ENCODE assay signal across 5 worm cellular contexts in genomic region chrX:14808796-14809195, ce11.
TF ChIP-seq lines count a peak whose summit lies in the region.

No protein-coding gene starts in this region.

TF ChIP-seq in whole organism, L1 larva, 84 proteins besides CTCF, POLR2A, EP300 and RAD21:
- TF ChIP-seq jun-1 (tag; optimal IDR thresholded peaks at IDR 0.05; lab: Kevin White, UChicago), result no peak
- TF ChIP-seq nhr-12 (tag; optimal IDR thresholded peaks at IDR 0.05; lab: Kevin White, UChicago), result no peak
- no peak for TF ChIP-seq fkh-8 (tag; optimal IDR thresholded peaks at IDR 0.05; lab: Kevin White, UChicago)
- peak; percentile 8 for TF ChIP-seq nhr-47 (tag; optimal IDR thresholded peaks at IDR 0.05; lab: Kevin White, UChicago)
- TF ChIP-seq efl-1 (optimal IDR thresholded peaks at IDR 0.05; lab: Kevin White, UChicago), result no peak
- peak in 1 of 2 experiments; percentile 12 for TF ChIP-seq efl-1 (GFP tag; optimal IDR thresholded peaks at IDR 0.05 in 1 of 2; lab: Kevin White, UChicago)
- no peak for TF ChIP-seq xbp-1 (tag; optimal IDR thresholded peaks at IDR 0.05; lab: Kevin White, UChicago)
- peak; percentile 71 for TF ChIP-seq nhr-85 (tag; lab: Kevin White, UChicago)
- TF ChIP-seq nhr-71 (tag; optimal IDR thresholded peaks at IDR 0.05; lab: Kevin White, UChicago), result peak; percentile 61
- peak in 1 of 2 experiments; percentile 9 for TF ChIP-seq lin-35 (GFP tag; optimal IDR thresholded peaks at IDR 0.05; lab: Kevin White, UChicago)
- TF ChIP-seq lin-39 (tag; optimal IDR thresholded peaks at IDR 0.05; lab: Kevin White, UChicago), result no peak
- peak; percentile 31 for TF ChIP-seq nhr-90 (tag; optimal IDR thresholded peaks at IDR 0.05; lab: Kevin White, UChicago; ENCODE audit: poor library complexity)
- TF ChIP-seq ceh-82 (tag; optimal IDR thresholded peaks at IDR 0.05; lab: Kevin White, UChicago), result no peak
- peak; percentile 23 for TF ChIP-seq skn-1 (tag; optimal IDR thresholded peaks at IDR 0.05; lab: Kevin White, UChicago)
- TF ChIP-seq ceh-63 (GFP tag; optimal IDR thresholded peaks at IDR 0.05; lab: Kevin White, UChicago), result no peak
TF ChIP-seq in whole organism, L1 larva: peak in this region for 7.

TF ChIP-seq in whole organism, L2 larva, 48 proteins besides CTCF, POLR2A, EP300 and RAD21:
- no peak for TF ChIP-seq nhr-23 (tag; optimal IDR thresholded peaks at IDR 0.05; lab: Kevin White, UChicago)
- no peak for TF ChIP-seq alr-1 (tag; optimal IDR thresholded peaks at IDR 0.05; lab: Kevin White, UChicago)
- TF ChIP-seq egl-27 (tag; optimal IDR thresholded peaks at IDR 0.05; lab: Kevin White, UChicago), result no peak
- peak; percentile 6 for TF ChIP-seq sma-3 (GFP tag; optimal IDR thresholded peaks at IDR 0.05; lab: Kevin White, UChicago)
- peak; percentile 28 for TF ChIP-seq lin-13 (GFP tag; optimal IDR thresholded peaks at IDR 0.05; lab: Kevin White, UChicago)
- peak; percentile 90 for TF ChIP-seq skn-1 (tag; optimal IDR thresholded peaks at IDR 0.05; lab: Kevin White, UChicago)

TF ChIP-seq in whole organism, L3 larva, 47 proteins besides CTCF, POLR2A, EP300 and RAD21:
- TF ChIP-seq ama-1 (optimal IDR thresholded peaks at IDR 0.05; lab: Kevin White, UChicago) (peak; percentile 68), nhr-11 (tag; optimal IDR thresholded peaks at IDR 0.05; lab: Kevin White, UChicago) (no peak), skn-1 (tag; optimal IDR thresholded peaks at IDR 0.05; lab: Kevin White, UChicago) (peak; percentile 71), elt-3 (tag; optimal IDR thresholded peaks at IDR 0.05; lab: Kevin White, UChicago) (no peak)

TF ChIP-seq in whole organism, L4 larva, 104 proteins besides CTCF, POLR2A, EP300 and RAD21:
- TF ChIP-seq pqm-1 (tag; optimal IDR thresholded peaks at IDR 0.05; lab: Kevin White, UChicago), result no peak
- TF ChIP-seq mdl-1 (tag; optimal IDR thresholded peaks at IDR 0.05; lab: Kevin White, UChicago), result no peak
- no peak for TF ChIP-seq jun-1 (tag; optimal IDR thresholded peaks at IDR 0.05; lab: Kevin White, UChicago)
- no peak for TF ChIP-seq zip-11 (GFP tag; IDR thresholded peaks at IDR 0.05; lab: Robert Waterston, UW)
- peak in 1 of 2 experiments; percentile 20 for TF ChIP-seq hif-1 (tag; optimal IDR thresholded peaks at IDR 0.05; lab: Kevin White, UChicago)
- TF ChIP-seq sdz-12 (GFP tag; optimal IDR thresholded peaks at IDR 0.05; lab: Kevin White, UChicago), result peak; percentile 47
- TF ChIP-seq lsy-2 (tag; optimal IDR thresholded peaks at IDR 0.05; lab: Kevin White, UChicago), result peak in 1 of 2 experiments; percentile 16
- peak; percentile 13 for TF ChIP-seq hlh-11 (tag; optimal IDR thresholded peaks at IDR 0.05; lab: Kevin White, UChicago)
- TF ChIP-seq dmd-6 (GFP tag; IDR thresholded peaks at IDR 0.05; lab: Robert Waterston, UW), result no peak
- TF ChIP-seq zfp-3 (GFP tag; conservative IDR thresholded peaks at IDR 0.05; lab: Robert Waterston, UW), result 0 out of 2 replicates have a peak, but pooled peaks have one; percentile 53
- no peak for TF ChIP-seq arid-1 (GFP tag; conservative IDR thresholded peaks at IDR 0.05; lab: Robert Waterston, UW)
- TF ChIP-seq F26F4.8 (GFP tag; conservative IDR thresholded peaks at IDR 0.05; lab: Robert Waterston, UW), result no peak
- TF ChIP-seq nhr-42 (GFP tag; IDR thresholded peaks at IDR 0.05; lab: Robert Waterston, UW), result 0 out of 2 replicates have a peak, but pooled peaks have one; percentile 58
- 0 out of 2 replicates have a peak, but pooled peaks have one; percentile 25 for TF ChIP-seq lin-38 (GFP tag; IDR thresholded peaks at IDR 0.05; lab: Robert Waterston, UW)
- TF ChIP-seq aha-1 (tag; lab: Kevin White, UChicago), result peak; percentile 10
- no peak for TF ChIP-seq daf-16 (GFP tag; optimal IDR thresholded peaks at IDR 0.05; lab: Kevin White, UChicago)
- TF ChIP-seq daf-16 (tag; optimal IDR thresholded peaks at IDR 0.05; lab: Kevin White, UChicago), result peak; percentile 78
- no peak for TF ChIP-seq aly-2 (tag; optimal IDR thresholded peaks at IDR 0.05; lab: Kevin White, UChicago)
- no peak for TF ChIP-seq ceh-82 (tag; optimal IDR thresholded peaks at IDR 0.05; lab: Kevin White, UChicago)
- TF ChIP-seq dpl-1 (GFP tag; optimal IDR thresholded peaks at IDR 0.05; lab: Kevin White, UChicago), result no peak
- peak; percentile 38 for TF ChIP-seq T20F7.1 (GFP tag; optimal IDR thresholded peaks at IDR 0.05; lab: Kevin White, UChicago)
- peak; percentile 72 for TF ChIP-seq T26A8.4 (GFP tag; IDR thresholded peaks at IDR 0.05; lab: Robert Waterston, UW)
- TF ChIP-seq unc-39 (tag; optimal IDR thresholded peaks at IDR 0.05; lab: Kevin White, UChicago), result no peak
- TF ChIP-seq Y5F2A.4 (GFP tag; optimal IDR thresholded peaks at IDR 0.05; lab: Kevin White, UChicago), result no peak
- TF ChIP-seq spr-3 (GFP tag; optimal IDR thresholded peaks at IDR 0.05; lab: Kevin White, UChicago), result peak; percentile 60
- TF ChIP-seq dve-1 (tag; optimal IDR thresholded peaks at IDR 0.05; lab: Kevin White, UChicago; ENCODE audit: insufficient read depth), result peak; percentile 35
- TF ChIP-seq mep-1 (tag; optimal IDR thresholded peaks at IDR 0.05; lab: Kevin White, UChicago), result peak; percentile 23
- peak; percentile 22 for TF ChIP-seq duxl-1 (tag; optimal IDR thresholded peaks at IDR 0.05; lab: Kevin White, UChicago; ENCODE audit: poor library complexity)
- no peak for TF ChIP-seq ceh-32 (tag; optimal IDR thresholded peaks at IDR 0.05; lab: Kevin White, UChicago; ENCODE audit: poor library complexity)
- TF ChIP-seq lim-7 (GFP tag; IDR thresholded peaks at IDR 0.05; lab: Robert Waterston, UW), result no peak

TF ChIP-seq in whole organism, young adult, 124 proteins besides CTCF, POLR2A, EP300 and RAD21:
- TF ChIP-seq T26A5.8 (tag; optimal IDR thresholded peaks at IDR 0.05; lab: Kevin White, UChicago) (no peak), Y53G8AR.9 (GFP tag; conservative IDR thresholded peaks at IDR 0.05; lab: Robert Waterston, UW) (peak; percentile 49; the same call in 1 of the 2 replicates), D2030.7 (GFP tag; IDR thresholded peaks at IDR 0.05; lab: Robert Waterston, UW) (no peak), xnd-1 (tag; optimal IDR thresholded peaks at IDR 0.05; lab: Kevin White, UChicago) (no peak), ztf-3 (GFP tag; optimal IDR thresholded peaks at IDR 0.05; lab: Kevin White, UChicago) (no peak), Y95B8A.8 (GFP tag; IDR thresholded peaks at IDR 0.05; lab: Robert Waterston, UW) (no peak), F57C9.4 (tag; optimal IDR thresholded peaks at IDR 0.05; lab: Kevin White, UChicago) (no peak), F37B4.10 (GFP tag; IDR thresholded peaks at IDR 0.05; lab: Robert Waterston, UW) (no peak), T07F8.4 (tag; optimal IDR thresholded peaks at IDR 0.05; lab: Kevin White, UChicago) (no peak), athp-1 (tag; optimal IDR thresholded peaks at IDR 0.05; lab: Kevin White, UChicago) (no peak), egrh-3 (GFP tag; IDR thresholded peaks at IDR 0.05; lab: Robert Waterston, UW) (no peak), nhr-179 (tag; optimal IDR thresholded peaks at IDR 0.05; lab: Kevin White, UChicago) (no peak), ceh-58 (GFP tag; IDR thresholded peaks at IDR 0.05; lab: Robert Waterston, UW) (no peak), rcor-1 (GFP tag; IDR thresholded peaks at IDR 0.05; lab: Robert Waterston, UW) (no peak), hmg-1.2 (GFP tag; IDR thresholded peaks at IDR 0.05; lab: Robert Waterston, UW) (no peak), zim-3 (tag; optimal IDR thresholded peaks at IDR 0.05; lab: Kevin White, UChicago) (peak; percentile 59), pbrm-1 (GFP tag; IDR thresholded peaks at IDR 0.05; lab: Robert Waterston, UW) (no peak), snpc-1.1 (tag; optimal IDR thresholded peaks at IDR 0.05; lab: Kevin White, UChicago; ENCODE audit: insufficient read depth) (no peak), ztf-28 (GFP tag; IDR thresholded peaks at IDR 0.05; lab: Robert Waterston, UW) (no peak), Y56A3A.18 (GFP tag; IDR thresholded peaks at IDR 0.05; lab: Robert Waterston, UW) (0 out of 2 replicates have a peak, but pooled peaks have one; percentile 75), F49E8.2 (tag; optimal IDR thresholded peaks at IDR 0.05; lab: Kevin White, UChicago; ENCODE audit: insufficient read depth) (no peak), ceh-40 (GFP tag; IDR thresholded peaks at IDR 0.05; lab: Robert Waterston, UW) (no peak), nfyb-1 (GFP tag; IDR thresholded peaks at IDR 0.05; lab: Robert Waterston, UW) (0 out of 2 replicates have a peak, but pooled peaks have one; percentile 47), snpc-4 (GFP tag; optimal IDR thresholded peaks at IDR 0.05; lab: Kevin White, UChicago) (no peak), snpc-4 (tag; optimal IDR thresholded peaks at IDR 0.05; lab: Kevin White, UChicago) (no peak), hmg-20 (GFP tag; IDR thresholded peaks at IDR 0.05; lab: Robert Waterston, UW) (no peak), tbp1 (GFP tag; optimal IDR thresholded peaks at IDR 0.05; lab: Kevin White, UChicago) (no peak), ztf-6 (GFP tag; IDR thresholded peaks at IDR 0.05; lab: Robert Waterston, UW) (no peak), nhr-27 (tag; optimal IDR thresholded peaks at IDR 0.05; lab: Kevin White, UChicago) (peak; percentile 23), ztf-26 (tag; optimal IDR thresholded peaks at IDR 0.05; lab: Kevin White, UChicago) (no peak), ets-4 (GFP tag; optimal IDR thresholded peaks at IDR 0.05; lab: Kevin White, UChicago) (no peak), aptf-2 (GFP tag; conservative IDR thresholded peaks at IDR 0.05; lab: Robert Waterston, UW) (no peak), F39B2.1 (GFP tag; IDR thresholded peaks at IDR 0.05; lab: Robert Waterston, UW) (no peak), him-1 (tag; optimal IDR thresholded peaks at IDR 0.05; lab: Kevin White, UChicago) (no peak), repo-1 (tag; optimal IDR thresholded peaks at IDR 0.05; lab: Kevin White, UChicago) (peak; percentile 59), attf-3 (GFP tag; conservative IDR thresholded peaks at IDR 0.05; lab: Robert Waterston, UW) (no peak), die-1 (tag; optimal IDR thresholded peaks at IDR 0.05; lab: Kevin White, UChicago) (no peak), ama-1 (optimal IDR thresholded peaks at IDR 0.05; lab: Kevin White, UChicago) (peak; percentile 58), ama-1 (GFP tag; optimal IDR thresholded peaks at IDR 0.05; lab: Kevin White, UChicago) (no peak), B0336.3 (GFP tag; IDR thresholded peaks at IDR 0.05; lab: Robert Waterston, UW) (0 out of 2 replicates have a peak, but pooled peaks have one; percentile 43), madf-3 (GFP tag; IDR thresholded peaks at IDR 0.05; lab: Robert Waterston, UW) (no peak), hrde-1 (tag; optimal IDR thresholded peaks at IDR 0.05; lab: Kevin White, UChicago; ENCODE audit: borderline replicate concordance) (no peak), dpl-1 (GFP tag; optimal IDR thresholded peaks at IDR 0.05; lab: Kevin White, UChicago) (no peak), lir-1 (GFP tag; conservative IDR thresholded peaks at IDR 0.05; lab: Robert Waterston, UW) (no peak), F57A8.1 (GFP tag; optimal IDR thresholded peaks at IDR 0.05; lab: Kevin White, UChicago) (no peak)
